Worm (Caenorhabditis elegans) whole organism, L4 larva: ENCODE results near the gene let-754.

Experiments
- F10B5.3 ChIP-seq: sonication (generic microtip); optimal IDR thresholded peaks from 2 replicates; lab custom pipeline; 2016; ENCODE audit warnings: mild to moderate bottlenecking, missing genetic modification characterization, missing compliant biosample characterization
- F44E2.7 ChIP-seq: fragments of 200-800 bp; sonication (Bioruptor generic); IDR thresholded peaks from 2 replicates; pipeline ENCODE4 v2.1.2; 2022; ENCODE audit warnings: missing genetic modification characterization, missing compliant biosample characterization
- F49E8.2 ChIP-seq: sonication (generic microtip); optimal IDR thresholded peaks from 2 replicates; lab custom pipeline; 2016; ENCODE audit warnings: missing compliant biosample characterization, mild to moderate bottlenecking, missing genetic modification characterization, borderline replicate concordance
- R02D3.7 ChIP-seq: fragments of 150-350 bp; sonication (generic microtip); optimal IDR thresholded peaks from 3 replicates; lab custom pipeline; 2014; ENCODE audit warnings: missing biosample characterization, missing genetic modification characterization
- ZK337.2 ChIP-seq: fragments of 200-800 bp; sonication (Bioruptor generic); IDR thresholded peaks from 2 replicates; pipeline ENCODE4 v1.3.6; 2022; ENCODE audit warnings: missing genetic modification reagents, missing genetic modification characterization, missing compliant biosample characterization
- aha-1 ChIP-seq: fragments of 150-350 bp; peaks from one replicate; lab custom pipeline; 2014; ENCODE audit warnings: missing biosample characterization, missing genetic modification characterization
- ama-1 ChIP-seq: fragments of 150-350 bp; optimal IDR thresholded peaks from 2 replicates; lab custom pipeline; 2014; ENCODE audit warnings: inconsistent platforms, mixed read lengths
- arid-1 ChIP-seq: fragments of 200-800 bp; sonication (Bioruptor generic); conservative IDR thresholded peaks from 2 replicates; pipeline ENCODE4 v1.3.6; 2022; ENCODE audit warnings: missing genetic modification reagents, missing genetic modification characterization, missing compliant biosample characterization
- ceh-20 ChIP-seq: fragments of 200-800 bp; sonication (Bioruptor generic); IDR thresholded peaks from 2 replicates; pipeline ENCODE4 v1.3.6; 2022; ENCODE audit warnings: missing genetic modification reagents, missing genetic modification characterization, missing compliant biosample characterization
- ceh-62 ChIP-seq: sonication (generic microtip); optimal IDR thresholded peaks from 2 replicates; lab custom pipeline; 2017; ENCODE audit warnings: missing biosample characterization, missing genetic modification characterization
- ctbp-1 ChIP-seq: fragments of 200-800 bp; sonication (Bioruptor generic); IDR thresholded peaks from 2 replicates; pipeline ENCODE4 v1.3.6; 2022; ENCODE audit warnings: missing genetic modification reagents, missing genetic modification characterization, missing compliant biosample characterization
- daf-12 ChIP-seq: fragments of 150-350 bp; optimal IDR thresholded peaks from 2 replicates; lab custom pipeline; 2014; ENCODE audit warnings: missing biosample characterization, missing genetic modification reagents, missing genetic modification characterization
- daf-16 ChIP-seq, 3 experiments: sonication (generic microtip); optimal IDR thresholded peaks; 2 replicates each; lab custom pipeline; 2016 to 2017; ENCODE audit warnings: missing genetic modification characterization in 3 of 3, missing genetic modification reagents in 3 of 3, mild to moderate bottlenecking in 2 of 3, missing compliant biosample characterization in 2 of 3, missing biosample characterization in 1 of 3, moderate library complexity in 1 of 3
- dmd-6 ChIP-seq: fragments of 200-800 bp; sonication (Bioruptor generic); IDR thresholded peaks from 2 replicates; pipeline ENCODE4 v1.3.6; 2022; ENCODE audit warnings: missing genetic modification reagents, missing genetic modification characterization, missing compliant biosample characterization
- dmd-8 ChIP-seq: fragments of 200-800 bp; sonication (Bioruptor generic); IDR thresholded peaks from 2 replicates; pipeline ENCODE4 v1.3.6; 2022; ENCODE audit warnings: missing genetic modification characterization, missing compliant biosample characterization
- duxl-1 ChIP-seq: sonication (generic microtip); optimal IDR thresholded peaks from 2 replicates; lab custom pipeline; 2016; ENCODE audit warnings: mild to moderate bottlenecking, missing genetic modification characterization, moderate library complexity, missing compliant biosample characterization; ENCODE audit not compliant: poor library complexity
- egl-43 ChIP-seq: fragments of 200-800 bp; sonication (Bioruptor generic); IDR thresholded peaks from 2 replicates; pipeline ENCODE4 v1.3.6; 2022; ENCODE audit warnings: missing genetic modification reagents, missing genetic modification characterization, missing compliant biosample characterization
- gei-8 ChIP-seq: fragments of 200-800 bp; sonication (Bioruptor generic); optimal IDR thresholded peaks from 2 replicates; lab custom pipeline; 2018; ENCODE audit warnings: mild to moderate bottlenecking, missing genetic modification characterization, missing compliant biosample characterization
- hlh-30 ChIP-seq: sonication (generic microtip); optimal IDR thresholded peaks from 2 replicates; lab custom pipeline; 2017; ENCODE audit warnings: antibody characterized with exemption, mild to moderate bottlenecking, missing genetic modification characterization, missing compliant biosample characterization; ENCODE audit not compliant: insufficient read depth
- lim-7 ChIP-seq: fragments of 200-800 bp; sonication (Bioruptor generic); IDR thresholded peaks from 2 replicates; pipeline ENCODE4 v1.3.6; 2022; ENCODE audit warnings: missing genetic modification characterization, missing compliant biosample characterization
- lin-1 ChIP-seq: fragments of 200-800 bp; sonication (Bioruptor generic); IDR thresholded peaks from 2 replicates; pipeline ENCODE4 v1.3.6; 2022; ENCODE audit warnings: missing genetic modification reagents, missing genetic modification characterization, missing compliant biosample characterization
- lin-38 ChIP-seq: fragments of 200-800 bp; sonication (Bioruptor generic); IDR thresholded peaks from 2 replicates; pipeline ENCODE4 v1.3.6; 2022; ENCODE audit warnings: missing genetic modification reagents, missing genetic modification characterization, missing compliant biosample characterization
- madf-9 ChIP-seq: fragments of 200-800 bp; sonication (Bioruptor generic); conservative IDR thresholded peaks from 2 replicates; pipeline ENCODE4 v1.3.6; 2022; ENCODE audit warnings: missing genetic modification reagents, missing genetic modification characterization, missing compliant biosample characterization
- mdt-29 ChIP-seq: fragments of 200-800 bp; sonication (Bioruptor generic); IDR thresholded peaks from 2 replicates; pipeline ENCODE4 v1.3.6; 2022; ENCODE audit warnings: missing genetic modification reagents, missing genetic modification characterization, missing compliant biosample characterization
- mes-2 ChIP-seq: sonication (generic microtip); optimal IDR thresholded peaks from 2 replicates; lab custom pipeline; 2016; ENCODE audit warnings: missing genotype, mild to moderate bottlenecking, missing genetic modification characterization, missing compliant biosample characterization; ENCODE audit not compliant: poor library complexity, severe bottlenecking
- mxl-3 ChIP-seq: fragments of 200-800 bp; sonication (Bioruptor generic); optimal IDR thresholded peaks from 2 replicates; lab custom pipeline; 2018; ENCODE audit warnings: mild to moderate bottlenecking, missing genetic modification characterization, missing compliant biosample characterization
- nhr-11 ChIP-seq: fragments of 150-350 bp; optimal IDR thresholded peaks from 2 replicates; lab custom pipeline; 2014; ENCODE audit warnings: missing biosample characterization, missing genetic modification characterization
- nhr-76 ChIP-seq: fragments of 150-350 bp; optimal IDR thresholded peaks from 2 replicates; lab custom pipeline; 2014; ENCODE audit warnings: missing biosample characterization, missing genetic modification characterization
- nhr-77 ChIP-seq: fragments of 150-350 bp; optimal IDR thresholded peaks from 2 replicates; lab custom pipeline; 2014; ENCODE audit warnings: missing biosample characterization, missing genetic modification characterization
- pha-4 ChIP-seq, 2 experiments: fragments of 150-350 bp in 1 of 2; fragments of 200-800 bp in 1 of 2; sonication (Bioruptor generic) in 1 of 2; IDR thresholded peaks in 1 of 2; optimal IDR thresholded peaks in 1 of 2; 2 replicates each; pipeline versions ENCODE4 v1.3.6 to Lab custom; 2014 to 2022; ENCODE audit warnings: missing genetic modification characterization in 2 of 2, missing genetic modification reagents in 2 of 2, missing biosample characterization in 1 of 2, missing compliant biosample characterization in 1 of 2
- set-16 ChIP-seq: fragments of 200-800 bp; sonication (Bioruptor generic); IDR thresholded peaks from 2 replicates; pipeline ENCODE4 v1.3.6; 2022; ENCODE audit warnings: missing genetic modification reagents, missing genetic modification characterization, missing compliant biosample characterization
- skn-1 ChIP-seq: fragments of 150-350 bp; optimal IDR thresholded peaks from 2 replicates; lab custom pipeline; 2014; ENCODE audit warnings: missing biosample characterization, missing genetic modification characterization
- snpc-1.2 ChIP-seq: fragments of 200-800 bp; sonication (Bioruptor generic); IDR thresholded peaks from 2 replicates; pipeline ENCODE4 v1.3.6; 2022; ENCODE audit warnings: missing genetic modification reagents, missing genetic modification characterization, missing compliant biosample characterization
- snpc-4 ChIP-seq: fragments of 150-350 bp; optimal IDR thresholded peaks from 2 replicates; lab custom pipeline; 2014; ENCODE audit warnings: missing biosample characterization, missing genetic modification characterization
- tag-97 ChIP-seq: fragments of 200-800 bp; sonication (Bioruptor generic); IDR thresholded peaks from 2 replicates; pipeline ENCODE4 v1.3.6; 2022; ENCODE audit warnings: missing genetic modification characterization, missing compliant biosample characterization
- unc-62 ChIP-seq, 3 experiments: fragments of 150-350 bp in 1 of 3; sonication (generic microtip); optimal IDR thresholded peaks in 2 of 3; peaks in 1 of 3; 1 replicate in 1 of 3; 2 replicates in 2 of 3; lab custom pipeline; 2014 to 2017; ENCODE audit warnings: missing biosample characterization in 3 of 3, missing genetic modification characterization in 3 of 3, missing genetic modification reagents in 3 of 3, missing genotype in 1 of 3
- vab-7 ChIP-seq: fragments of 200-800 bp; sonication (Bioruptor generic); IDR thresholded peaks from 2 replicates; pipeline ENCODE4 v1.3.6; 2022; ENCODE audit warnings: missing genetic modification reagents, missing genetic modification characterization, missing compliant biosample characterization
- zag-1 ChIP-seq: fragments of 150-350 bp; optimal IDR thresholded peaks from 2 replicates; lab custom pipeline; 2014; ENCODE audit warnings: missing biosample characterization, missing genetic modification characterization

Gene let-754

ce11 chrIII:7978723-7979122 is 25.6 kb upstream of the let-754 start (continued):
- TF ChIP-seq pha-4 (GFP tag; IDR thresholded peaks at IDR 0.05; lab: Robert Waterston, UW) (no peak), pha-4 (tag; optimal IDR thresholded peaks at IDR 0.05; lab: Kevin White, UChicago) (peak; percentile 64), tag-97 (no peak), snpc-4 (no peak), arid-1 (GFP tag; lab: Robert Waterston, UW) (no peak), lin-1 (no peak), hlh-30 (tag; lab: Kevin White, UChicago) (no peak), ceh-62 (tag; lab: Kevin White, UChicago) (no peak), ama-1 (lab: Kevin White, UChicago) (no peak), lin-38 (GFP tag; lab: Robert Waterston, UW) (no peak), mdt-29 (GFP tag; lab: Robert Waterston, UW) (no peak), zag-1 (tag; lab: Kevin White, UChicago) (no peak), nhr-77 (tag; lab: Kevin White, UChicago) (no peak), ctbp-1 (GFP tag; lab: Robert Waterston, UW) (no peak), nhr-76 (no peak), mes-2 (peak; percentile 26), skn-1 (tag; lab: Kevin White, UChicago) (no peak)

DNA sequence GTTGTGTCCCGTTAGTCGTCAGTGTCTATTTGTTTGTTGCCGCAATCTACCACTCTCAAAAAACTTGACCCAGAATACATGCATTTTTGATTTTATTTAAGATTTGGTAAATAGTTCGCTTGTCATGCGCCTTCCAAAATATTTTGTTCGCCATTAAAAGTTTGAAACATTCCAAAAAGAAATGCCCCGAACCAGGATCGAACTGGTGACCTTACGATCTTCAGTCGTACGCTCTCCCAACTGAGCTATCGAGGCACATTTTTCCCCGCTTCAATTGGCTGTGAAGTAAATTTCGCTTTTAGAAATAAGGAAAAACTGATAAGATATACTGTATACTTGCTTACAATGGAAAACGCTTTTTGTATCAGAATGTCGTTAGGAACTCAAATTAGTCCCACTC is 25.2 kb upstream of the let-754 start:
- no peak for TF ChIP-seq set-16 (GFP tag; lab: Robert Waterston, UW)
- 0 out of 2 replicates have a peak, but pooled peaks have one; percentile 48 for TF ChIP-seq vab-7 (GFP tag; lab: Robert Waterston, UW)
- peak; percentile 57; the same call in 1 of the 2 replicates for TF ChIP-seq lim-7 (GFP tag; lab: Robert Waterston, UW)
- peak; percentile 31; the same call in 1 of the 2 replicates for TF ChIP-seq ceh-20 (GFP tag; lab: Robert Waterston, UW)
- no peak for TF ChIP-seq daf-16 (GFP tag; optimal IDR thresholded peaks at IDR 0.05; lab: Kevin White, UChicago)
- TF ChIP-seq daf-16 (tag; optimal IDR thresholded peaks at IDR 0.05; lab: Kevin White, UChicago) = peak; percentile 15
- 0 out of 2 replicates have a peak, but pooled peaks have one; percentile 60 for TF ChIP-seq egl-43 (GFP tag; lab: Robert Waterston, UW)
- peak; percentile 24 for TF ChIP-seq gei-8 (GFP tag; lab: Kevin White, UChicago)
- TF ChIP-seq nhr-77 (tag; lab: Kevin White, UChicago) = no peak
- TF ChIP-seq madf-9 (GFP tag; lab: Robert Waterston, UW) = peak; percentile 38; the same call in 1 of the 2 replicates
- TF ChIP-seq dmd-8 (GFP tag; lab: Robert Waterston, UW) = 0 out of 2 replicates have a peak, but pooled peaks have one; percentile 38
- peak; percentile 15 for TF ChIP-seq mes-2
- TF ChIP-seq F10B5.3 = no peak
- no peak for TF ChIP-seq daf-12
- peak; percentile 23 for TF ChIP-seq mxl-3 (GFP tag; lab: Kevin White, UChicago)
- TF ChIP-seq ceh-62 (tag; lab: Kevin White, UChicago) = no peak
- TF ChIP-seq arid-1 (GFP tag; lab: Robert Waterston, UW) = 0 out of 2 replicates have a peak, but pooled peaks have one; percentile 13
- 0 out of 2 replicates have a peak, but pooled peaks have one; percentile 45 for TF ChIP-seq F44E2.7 (GFP tag; lab: Robert Waterston, UW)
- TF ChIP-seq unc-62 (GFP tag; optimal IDR thresholded peaks at IDR 0.05 in 1 of 2; lab: Kevin White, UChicago) = peak in 1 of 2 experiments; percentile 57
- no peak for TF ChIP-seq unc-62 (tag; optimal IDR thresholded peaks at IDR 0.05; lab: Kevin White, UChicago)
- TF ChIP-seq lin-1 = 0 out of 2 replicates have a peak, but pooled peaks have one; percentile 10
- TF ChIP-seq snpc-1.2 (GFP tag; lab: Robert Waterston, UW) = no peak
- 0 out of 2 replicates have a peak, but pooled peaks have one; percentile 19 for TF ChIP-seq ctbp-1 (GFP tag; lab: Robert Waterston, UW)
- TF ChIP-seq duxl-1 (tag; lab: Kevin White, UChicago) = peak; percentile 25
- no peak for TF ChIP-seq F49E8.2 (tag; lab: Kevin White, UChicago)
- 0 out of 2 replicates have a peak, but pooled peaks have one; percentile 15 for TF ChIP-seq dmd-6
- TF ChIP-seq nhr-11 (tag; lab: Kevin White, UChicago) = no peak
- TF ChIP-seq aha-1 = peak; percentile 60
- peak; percentile 31; the same call in 1 of the 2 replicates for TF ChIP-seq pha-4 (GFP tag; IDR thresholded peaks at IDR 0.05; lab: Robert Waterston, UW)
- no peak for TF ChIP-seq pha-4 (tag; optimal IDR thresholded peaks at IDR 0.05; lab: Kevin White, UChicago)
- TF ChIP-seq R02D3.7 = no peak
- no peak for TF ChIP-seq ZK337.2 (GFP tag; lab: Robert Waterston, UW)
- peak; percentile 0 for TF ChIP-seq hlh-30 (tag; lab: Kevin White, UChicago)
